Fruit fly (Drosophila melanogaster) whole organism, wandering third instar larva: ENCODE data around the gene TwdlY.

Experiments
- CG32264 ChIP-seq: fragments of 200-800 bp; sonication (Bioruptor generic); optimal IDR thresholded peaks from 2 replicates; lab custom pipeline; 2016; ENCODE audit warnings: missing biosample characterization, missing genetic modification characterization
- CG9705 ChIP-seq: fragments of 200-800 bp; sonication (Bioruptor generic); optimal IDR thresholded peaks from 2 replicates; lab custom pipeline; 2018; ENCODE audit warnings: missing biosample characterization, mild to moderate bottlenecking, missing genetic modification characterization
- CrebA ChIP-seq: fragments of 200-800 bp; sonication (Bioruptor generic); optimal IDR thresholded peaks from 2 replicates; lab custom pipeline; 2016; ENCODE audit warnings: missing biosample characterization, mild to moderate bottlenecking, missing genetic modification characterization, borderline replicate concordance
- Dfd ChIP-seq: fragments of >200 bp; optimal IDR thresholded peaks from 2 replicates; lab custom pipeline; 2017; ENCODE audit warnings: missing biosample characterization, missing genetic modification characterization
- Hr78 ChIP-seq: fragments of >200 bp; optimal IDR thresholded peaks from 2 replicates; lab custom pipeline; 2017; ENCODE audit warnings: missing biosample characterization, missing genetic modification characterization
- Hr83 ChIP-seq: fragments of 200-300 bp; sonication (Bioruptor generic); optimal IDR thresholded peaks from 2 replicates; lab custom pipeline; 2016; ENCODE audit warnings: missing biosample characterization, mild to moderate bottlenecking, missing genetic modification characterization, moderate library complexity; ENCODE audit not compliant: poor library complexity, severe bottlenecking
- Sp1 ChIP-seq: fragments of 200-800 bp; sonication (Bioruptor generic); optimal IDR thresholded peaks from 3 replicates; lab custom pipeline; 2019; ENCODE audit warnings: missing biosample characterization, mild to moderate bottlenecking, missing genetic modification characterization, moderate library complexity
- br ChIP-seq: fragments of 200-800 bp; sonication (Bioruptor generic); optimal IDR thresholded peaks from 2 replicates; lab custom pipeline; 2016; ENCODE audit warnings: missing biosample characterization, missing genetic modification characterization
- brk ChIP-seq: fragments of 200-800 bp; sonication (Bioruptor generic); optimal IDR thresholded peaks from 2 replicates; lab custom pipeline; 2016; ENCODE audit warnings: missing biosample characterization, mild to moderate bottlenecking, missing genetic modification characterization
- dl ChIP-seq, 2 experiments: fragments of 175-275, 200-275 bp in 1 of 2; fragments of 200-275 bp in 1 of 2; sonication (Bioruptor generic); optimal IDR thresholded peaks; lab custom pipeline; 2018; ENCODE audit warnings: mild to moderate bottlenecking in 2 of 2, missing biosample characterization in 2 of 2, missing genetic modification characterization in 2 of 2, moderate library complexity in 2 of 2; ENCODE audit not compliant: partially characterized antibody in 2 of 2, insufficient read depth in 1 of 2
- dmrt93B ChIP-seq: fragments of 200-800 bp; sonication (Bioruptor generic); optimal IDR thresholded peaks from 2 replicates; lab custom pipeline; 2018; ENCODE audit warnings: missing biosample characterization, mild to moderate bottlenecking, missing genetic modification characterization
- dsf ChIP-seq: sonication (Bioruptor generic); optimal IDR thresholded peaks from 2 replicates; lab custom pipeline; 2016; ENCODE audit warnings: missing biosample characterization, missing genetic modification characterization, borderline replicate concordance
- ey ChIP-seq: fragments of 200-800 bp; sonication (Bioruptor generic); optimal IDR thresholded peaks from 2 replicates; lab custom pipeline; 2016; ENCODE audit warnings: missing biosample characterization, missing genetic modification characterization
- fru ChIP-seq: fragments of 200-800 bp; sonication (Bioruptor generic); optimal IDR thresholded peaks from 3 replicates; lab custom pipeline; 2016; ENCODE audit warnings: missing biosample characterization, mild to moderate bottlenecking, missing genetic modification characterization
- lola ChIP-seq: fragments of >200 bp; optimal IDR thresholded peaks from 2 replicates; lab custom pipeline; 2017; ENCODE audit warnings: missing biosample characterization, missing genetic modification characterization
- pan ChIP-seq: fragments of >200 bp; optimal IDR thresholded peaks from 2 replicates; lab custom pipeline; 2017
- sage ChIP-seq: fragments of 200-800 bp; sonication (Bioruptor generic); optimal IDR thresholded peaks from 2 replicates; lab custom pipeline; 2016; ENCODE audit warnings: missing biosample characterization, mild to moderate bottlenecking, missing genetic modification characterization
- usp ChIP-seq: fragments of >200 bp; optimal IDR thresholded peaks from 2 replicates; lab custom pipeline; 2017; ENCODE audit warnings: missing biosample characterization, missing genetic modification characterization

The TwdlY gene

DNA sequence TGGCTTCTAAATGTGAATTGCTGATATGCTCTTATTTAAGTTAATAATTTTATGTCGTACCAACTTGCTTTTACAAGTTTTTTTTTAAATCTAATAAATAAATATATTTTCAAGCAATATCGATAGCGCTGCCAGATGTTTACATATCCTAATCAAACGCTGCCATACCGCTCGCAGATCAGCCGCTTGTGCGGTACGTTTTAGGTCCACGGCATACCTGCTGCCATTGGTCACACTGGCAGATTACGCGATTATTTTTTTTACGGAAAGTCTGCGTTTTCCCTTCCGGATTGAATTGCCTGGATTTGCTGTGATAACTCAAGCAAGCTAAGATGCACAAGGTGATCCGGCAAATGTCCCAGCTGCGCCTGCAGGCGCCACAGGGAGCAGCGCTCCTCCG lies 49.0 kb downstream of the TwdlY start, which contains the start of gene mRpL22:
Gene mRpL22, plus strand, starts transcription at position 191 of the 400 bp plus-strand sequence.
- TF ChIP-seq fru (GFP tag; lab: Kevin White, UChicago) (no peak), CrebA (GFP tag; lab: Kevin White, UChicago) (no peak), br (GFP tag; lab: Kevin White, UChicago) (no peak), Sp1 (GFP tag; lab: Kevin White, UChicago) (no peak), dmrt93B (GFP tag; lab: Kevin White, UChicago) (no peak), ey (no peak), CG32264 (GFP tag; lab: Kevin White, UChicago) (no peak), brk (GFP tag; lab: Kevin White, UChicago) (no peak), lola (GFP tag; lab: Kevin White, UChicago) (no peak), pan (lab: Kevin White, UChicago) (no peak), CG9705 (GFP tag; lab: Kevin White, UChicago) (no peak), sage (GFP tag; lab: Kevin White, UChicago) (no peak), Dfd (GFP tag; lab: Kevin White, UChicago) (no peak), Hr83 (GFP tag; lab: Kevin White, UChicago) (no peak), Hr78 (GFP tag; lab: Kevin White, UChicago) (no peak), dsf (GFP tag; lab: Kevin White, UChicago) (no peak), usp (no peak), dl (GFP tag; optimal IDR thresholded peaks at IDR 0.05; lab: Kevin White, UChicago; ENCODE audit: insufficient read depth in 1 of 2, partially characterized antibody in 2 of 2) (no peak)
